Worm (Caenorhabditis elegans): Measurements from ENCODE around the gene str-170.

- TF ChIP-seq snpc-4 (tag; optimal IDR thresholded peaks at IDR 0.05) (no peak), elt-1 (tag; optimal IDR thresholded peaks at IDR 0.05; ENCODE audit: borderline replicate concordance, insufficient read depth) (no peak), drap-1 (GFP tag; optimal IDR thresholded peaks at IDR 0.05) (no peak), nhr-76 (tag; optimal IDR thresholded peaks at IDR 0.05) (no peak), lin-13 (tag; optimal IDR thresholded peaks at IDR 0.05) (no peak), mep-1 (tag; optimal IDR thresholded peaks at IDR 0.05) (no peak), ces-1 (GFP tag; optimal IDR thresholded peaks at IDR 0.05) (no peak), nhr-12 (tag; optimal IDR thresholded peaks at IDR 0.05) (no peak), nhr-237 (tag; optimal IDR thresholded peaks at IDR 0.05) (no peak), elt-3 (tag; optimal IDR thresholded peaks at IDR 0.05) (no peak), pha-4 (tag; optimal IDR thresholded peaks at IDR 0.05) (no peak)
These were observed 30.4 kb upstream of the str-170 start, which contains the start of gene tat-2 for ce11 chrIV:4846793-4847192.
